Worm (Caenorhabditis elegans) whole organism, L2 larva: ENCODE data around the gene R13H7.2.
A peak's percentile ranks its signal among the peaks of the same experiment; 100 is the strongest.

Experiments
- C34F6.9 ChIP-seq: fragments of 150-350 bp; optimal IDR thresholded peaks from 2 replicates; lab custom pipeline; 2014; ENCODE audit warnings: missing biosample characterization, missing genetic modification characterization
- F13H6.1 ChIP-seq: sonication (generic microtip); optimal IDR thresholded peaks from 2 replicates; lab custom pipeline; 2016; ENCODE audit warnings: missing genetic modification characterization, missing compliant biosample characterization
- R02D3.7 ChIP-seq: fragments of 150-350 bp; optimal IDR thresholded peaks from 2 replicates; lab custom pipeline; 2014; ENCODE audit warnings: missing biosample characterization, missing genetic modification characterization
- Y55F3AM.14 ChIP-seq: fragments of 200-800 bp; sonication (Bioruptor generic); optimal IDR thresholded peaks from 2 replicates; lab custom pipeline; 2018; ENCODE audit warnings: mild to moderate bottlenecking, missing genetic modification characterization, missing compliant biosample characterization
- alr-1 ChIP-seq: fragments of 150-350 bp; optimal IDR thresholded peaks from 2 replicates; lab custom pipeline; 2014; ENCODE audit warnings: missing biosample characterization, missing genetic modification characterization
- aly-2 ChIP-seq: fragments of 150-350 bp; optimal IDR thresholded peaks from 2 replicates; lab custom pipeline; 2014; ENCODE audit warnings: missing biosample characterization, missing genetic modification characterization
- blmp-1 ChIP-seq: sonication (generic microtip); optimal IDR thresholded peaks from 2 replicates; lab custom pipeline; 2017; ENCODE audit warnings: missing genetic modification characterization, mild to moderate bottlenecking, missing compliant biosample characterization, antibody characterized with exemption, moderate library complexity; ENCODE audit not compliant: insufficient read depth
- ceh-16 ChIP-seq: fragments of 150-350 bp; optimal IDR thresholded peaks from 2 replicates; lab custom pipeline; 2014; ENCODE audit warnings: missing biosample characterization, missing genetic modification characterization
- crh-2 ChIP-seq: sonication (generic microtip); optimal IDR thresholded peaks from 2 replicates; lab custom pipeline; 2017; ENCODE audit warnings: missing biosample characterization, missing genetic modification characterization
- dmd-4 ChIP-seq: sonication (generic microtip); optimal IDR thresholded peaks from 2 replicates; lab custom pipeline; 2017; ENCODE audit warnings: missing biosample characterization, missing genetic modification characterization
- elt-1 ChIP-seq: fragments of 150-350 bp; optimal IDR thresholded peaks from 2 replicates; lab custom pipeline; 2014; ENCODE audit warnings: missing biosample characterization, missing genetic modification characterization
- elt-3 ChIP-seq: sonication (generic microtip); optimal IDR thresholded peaks from 2 replicates; lab custom pipeline; 2017; ENCODE audit warnings: missing biosample characterization, missing genetic modification characterization
- fos-1 ChIP-seq: fragments of 150-350 bp; optimal IDR thresholded peaks from 2 replicates; lab custom pipeline; 2014; ENCODE audit warnings: missing biosample characterization, missing genetic modification characterization
- gmeb-1 ChIP-seq: fragments of 150-350 bp; optimal IDR thresholded peaks from 2 replicates; lab custom pipeline; 2014; ENCODE audit warnings: missing biosample characterization, missing genetic modification characterization
- lin-11 ChIP-seq: fragments of 150-350 bp; sonication (generic microtip); optimal IDR thresholded peaks from 2 replicates; lab custom pipeline; 2014; ENCODE audit warnings: missing biosample characterization, missing genetic modification characterization, inconsistent platforms, mixed read lengths
- lin-13 ChIP-seq: fragments of 150-350 bp; optimal IDR thresholded peaks from 2 replicates; lab custom pipeline; 2014; ENCODE audit warnings: missing biosample characterization, missing genetic modification reagents, missing genetic modification characterization
- lin-39 ChIP-seq: fragments of 150-350 bp; optimal IDR thresholded peaks from 2 replicates; lab custom pipeline; 2014; ENCODE audit warnings: missing biosample characterization, missing genetic modification reagents, missing genetic modification characterization
- lsy-2 ChIP-seq, 2 experiments: fragments of 150-350 bp in 1 of 2; sonication (generic microtip) in 1 of 2; optimal IDR thresholded peaks; 2 replicates each; lab custom pipeline; 2014 to 2017; ENCODE audit warnings: missing biosample characterization in 2 of 2, missing genetic modification characterization in 2 of 2
- mbf-1 ChIP-seq: sonication (generic microtip); optimal IDR thresholded peaks from 2 replicates; lab custom pipeline; 2017; ENCODE audit warnings: missing biosample characterization, missing genetic modification characterization
- mdl-1 ChIP-seq, 2 experiments: fragments of 150-350 bp in 1 of 2; sonication (generic microtip) in 1 of 2; optimal IDR thresholded peaks; 2 replicates each; lab custom pipeline; 2017; ENCODE audit warnings: missing biosample characterization in 2 of 2, missing genetic modification characterization in 2 of 2
- nhr-10 ChIP-seq: sonication (generic microtip); optimal IDR thresholded peaks from 2 replicates; lab custom pipeline; 2017; ENCODE audit warnings: missing biosample characterization, missing genetic modification characterization
- nhr-12 ChIP-seq: fragments of 150-350 bp; optimal IDR thresholded peaks from 2 replicates; lab custom pipeline; 2014; ENCODE audit warnings: missing biosample characterization, missing genetic modification characterization
- nhr-21 ChIP-seq: fragments of 150-350 bp; optimal IDR thresholded peaks from 2 replicates; lab custom pipeline; 2014; ENCODE audit warnings: missing biosample characterization, missing genetic modification characterization
- nhr-23 ChIP-seq: fragments of 150-350 bp; optimal IDR thresholded peaks from 2 replicates; lab custom pipeline; 2014; ENCODE audit warnings: missing biosample characterization, missing genetic modification reagents, missing genetic modification characterization
- nhr-237 ChIP-seq: fragments of 150-350 bp; optimal IDR thresholded peaks from 2 replicates; lab custom pipeline; 2014; ENCODE audit warnings: missing biosample characterization, missing genetic modification characterization
- nhr-25 ChIP-seq: fragments of 150-350 bp; sonication (generic microtip); optimal IDR thresholded peaks from 3 replicates; lab custom pipeline; 2014; ENCODE audit warnings: missing biosample characterization, missing genetic modification characterization
- nhr-6 ChIP-seq: fragments of 150-350 bp; optimal IDR thresholded peaks from 2 replicates; lab custom pipeline; 2014; ENCODE audit warnings: missing biosample characterization, missing genetic modification characterization
- nhr-77 ChIP-seq: fragments of 150-350 bp; optimal IDR thresholded peaks from 2 replicates; lab custom pipeline; 2014; ENCODE audit warnings: missing biosample characterization, missing genetic modification characterization
- peb-1 ChIP-seq: fragments of 150-350 bp; optimal IDR thresholded peaks from 2 replicates; lab custom pipeline; 2014; ENCODE audit warnings: missing biosample characterization, missing genetic modification characterization
- sem-4 ChIP-seq: fragments of 150-350 bp; optimal IDR thresholded peaks from 2 replicates; lab custom pipeline; 2014; ENCODE audit warnings: missing biosample characterization, missing genetic modification reagents, missing genetic modification characterization
- skn-1 ChIP-seq: sonication (generic microtip); optimal IDR thresholded peaks from 2 replicates; lab custom pipeline; 2017; ENCODE audit warnings: missing biosample characterization, missing genetic modification characterization
- sma-3 ChIP-seq: sonication (generic microtip); optimal IDR thresholded peaks from 2 replicates; lab custom pipeline; 2016; ENCODE audit warnings: missing genetic modification reagents, missing genetic modification characterization, missing compliant biosample characterization
- sma-9 ChIP-seq, 2 experiments: fragments of 150-350 bp in 1 of 2; sonication (generic microtip) in 1 of 2; optimal IDR thresholded peaks; 2 replicates each; lab custom pipeline; 2014 to 2016; ENCODE audit warnings: missing genetic modification characterization in 2 of 2, mild to moderate bottlenecking in 1 of 2, missing biosample characterization in 1 of 2, missing compliant biosample characterization in 1 of 2, missing genetic modification reagents in 1 of 2, moderate library complexity in 1 of 2
- snpc-4 ChIP-seq: fragments of 150-350 bp; optimal IDR thresholded peaks from 2 replicates; lab custom pipeline; 2014; ENCODE audit warnings: missing biosample characterization, missing genetic modification characterization
- unc-39 ChIP-seq: fragments of 150-350 bp; optimal IDR thresholded peaks from 2 replicates; lab custom pipeline; 2014; ENCODE audit warnings: missing biosample characterization, missing genetic modification characterization
- unc-55 ChIP-seq: fragments of 150-350 bp; sonication (generic microtip); optimal IDR thresholded peaks from 3 replicates; lab custom pipeline; 2014; ENCODE audit warnings: missing biosample characterization, missing genetic modification reagents, missing genetic modification characterization
- unc-62 ChIP-seq: fragments of 150-350 bp; optimal IDR thresholded peaks from 2 replicates; lab custom pipeline; 2014; ENCODE audit warnings: missing biosample characterization, missing genetic modification reagents, missing genetic modification characterization
- zag-1 ChIP-seq: fragments of 150-350 bp; optimal IDR thresholded peaks from 2 replicates; lab custom pipeline; 2014; ENCODE audit warnings: missing biosample characterization, missing genetic modification characterization
- ztf-11 ChIP-seq: sonication (generic microtip); optimal IDR thresholded peaks from 2 replicates; lab custom pipeline; 2017; ENCODE audit warnings: missing biosample characterization, missing genetic modification characterization
- ztf-4 ChIP-seq: fragments of 150-350 bp; optimal IDR thresholded peaks from 2 replicates; lab custom pipeline; 2014; ENCODE audit warnings: missing biosample characterization, missing genetic modification characterization

R13H7.2 gene

ce11 chrIV:6881183-6881582 lies 22.0 kb upstream of the R13H7.2 start (continued):
- no peak for TF ChIP-seq dmd-4
- TF ChIP-seq unc-62 (GFP tag; lab: Kevin White, UChicago), result no peak
- TF ChIP-seq nhr-10 (tag; lab: Kevin White, UChicago), result no peak
- TF ChIP-seq elt-1 (tag; lab: Kevin White, UChicago), result no peak
- peak; percentile 8 for TF ChIP-seq blmp-1
- no peak for TF ChIP-seq ztf-4 (tag; lab: Kevin White, UChicago)
- TF ChIP-seq aly-2 (tag; lab: Kevin White, UChicago), result no peak
- TF ChIP-seq nhr-21 (tag; lab: Kevin White, UChicago), result peak; percentile 24
- TF ChIP-seq nhr-23, result no peak
- no peak for TF ChIP-seq mbf-1 (tag; lab: Kevin White, UChicago)
- peak; percentile 100 for TF ChIP-seq sma-9 (GFP tag; optimal IDR thresholded peaks at IDR 0.05; lab: Kevin White, UChicago)
- peak; percentile 86 for TF ChIP-seq sma-9 (tag; optimal IDR thresholded peaks at IDR 0.05; lab: Kevin White, UChicago)
- TF ChIP-seq peb-1 (tag; lab: Kevin White, UChicago), result no peak
- TF ChIP-seq lsy-2 (tag; optimal IDR thresholded peaks at IDR 0.05; lab: Kevin White, UChicago), result peak in 1 of 2 experiments; percentile 75
- peak; percentile 42 for TF ChIP-seq lin-13
- TF ChIP-seq unc-39 (tag; lab: Kevin White, UChicago), result no peak
- TF ChIP-seq Y55F3AM.14 (GFP tag; lab: Kevin White, UChicago), result no peak
- TF ChIP-seq lin-11 (tag; lab: Kevin White, UChicago), result no peak
- peak; percentile 53 for TF ChIP-seq sem-4 (tag; lab: Kevin White, UChicago)
- no peak for TF ChIP-seq alr-1 (tag; lab: Kevin White, UChicago)

ce11 chrIV:6880415-6880814 lies 21.2 kb upstream of the R13H7.2 start:
- peak; percentile 0 for TF ChIP-seq F13H6.1
- no peak for TF ChIP-seq lin-11 (tag; lab: Kevin White, UChicago)
- no peak for TF ChIP-seq nhr-23
- TF ChIP-seq unc-55 (GFP tag; lab: Kevin White, UChicago), result no peak
- no peak for TF ChIP-seq C34F6.9 (tag; lab: Kevin White, UChicago)
- TF ChIP-seq elt-1 (tag; lab: Kevin White, UChicago), result no peak
- TF ChIP-seq sem-4 (tag; lab: Kevin White, UChicago), result no peak
- no peak for TF ChIP-seq skn-1
- TF ChIP-seq Y55F3AM.14 (GFP tag; lab: Kevin White, UChicago), result no peak
- no peak for TF ChIP-seq alr-1 (tag; lab: Kevin White, UChicago)
- no peak for TF ChIP-seq elt-3 (tag; lab: Kevin White, UChicago)
- TF ChIP-seq aly-2 (tag; lab: Kevin White, UChicago), result no peak
- no peak for TF ChIP-seq lin-39
- no peak for TF ChIP-seq nhr-237 (tag; lab: Kevin White, UChicago)
- no peak for TF ChIP-seq nhr-6 (tag; lab: Kevin White, UChicago)
- peak; percentile 19 for TF ChIP-seq sma-3 (GFP tag; lab: Kevin White, UChicago)
- no peak for TF ChIP-seq nhr-77 (tag; lab: Kevin White, UChicago)
- TF ChIP-seq sma-9 (GFP tag; optimal IDR thresholded peaks at IDR 0.05; lab: Kevin White, UChicago), result peak; percentile 86
- no peak for TF ChIP-seq sma-9 (tag; optimal IDR thresholded peaks at IDR 0.05; lab: Kevin White, UChicago)
- no peak for TF ChIP-seq zag-1 (tag; lab: Kevin White, UChicago)
- TF ChIP-seq snpc-4 (tag; lab: Kevin White, UChicago), result no peak
- TF ChIP-seq unc-39 (tag; lab: Kevin White, UChicago), result no peak
- no peak for TF ChIP-seq mdl-1 (tag; optimal IDR thresholded peaks at IDR 0.05; lab: Kevin White, UChicago)
- TF ChIP-seq gmeb-1 (tag; lab: Kevin White, UChicago), result peak; percentile 42
- no peak for TF ChIP-seq dmd-4
- no peak for TF ChIP-seq nhr-25 (tag; lab: Kevin White, UChicago)
- TF ChIP-seq nhr-10 (tag; lab: Kevin White, UChicago), result no peak
- TF ChIP-seq crh-2, result peak; percentile 33
- no peak for TF ChIP-seq nhr-12 (tag; lab: Kevin White, UChicago)
- TF ChIP-seq ztf-11, result no peak
- TF ChIP-seq ceh-16, result no peak
- TF ChIP-seq mbf-1 (tag; lab: Kevin White, UChicago), result no peak
- no peak for TF ChIP-seq R02D3.7 (tag; lab: Kevin White, UChicago)
- no peak for TF ChIP-seq blmp-1
- TF ChIP-seq fos-1 (tag; lab: Kevin White, UChicago), result peak; percentile 87
